Worm (Caenorhabditis elegans) whole organism, L4/young adult: ENCODE data around the gene nhr-119.

Experiments used
- dao-5 ChIP-seq: sonication (generic microtip); optimal IDR thresholded peaks from 2 replicates; lab custom pipeline; 2016; ENCODE audit warnings: missing genotype, missing genetic modification characterization, moderate library complexity, missing compliant biosample characterization
- him-1 ChIP-seq: sonication (generic microtip); optimal IDR thresholded peaks from 2 replicates; lab custom pipeline; 2016; ENCODE audit warnings: missing genotype, missing genetic modification reagents, missing genetic modification characterization, missing compliant biosample characterization

ce11 chrII:2766331-2766730 lies 34.1 kb downstream of the nhr-119 start, which contains the start of gene F08D12.15:
- TF ChIP-seq dao-5 (tag; lab: Kevin White, UChicago) = no peak
- TF ChIP-seq him-1 = no peak
